Worm (Caenorhabditis elegans): ENCODE results near the gene C03B1.1.

DNA sequence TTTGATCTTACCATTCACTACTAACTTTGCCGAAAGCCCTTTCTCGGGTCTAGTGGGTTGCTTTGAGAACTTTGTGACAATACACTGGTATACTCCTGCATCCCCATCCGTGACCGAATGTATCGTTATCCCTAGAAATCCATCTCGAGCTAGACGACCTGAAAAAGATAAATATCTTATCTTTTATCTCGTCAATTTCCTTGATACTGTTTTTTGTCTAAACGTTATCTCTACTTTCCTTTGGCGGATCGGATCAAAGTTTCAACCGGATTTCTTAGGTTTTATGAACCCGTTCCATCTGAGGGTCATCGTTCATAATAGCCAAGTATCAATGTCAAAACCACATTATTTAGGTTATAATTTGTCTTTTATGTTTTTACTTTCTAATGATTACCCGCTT, 10.0 kb downstream of the C03B1.1 start:
- TF ChIP-seq dao-5 (tag; optimal IDR thresholded peaks at IDR 0.05) (no peak), W03F9.2 (tag; optimal IDR thresholded peaks at IDR 0.05) (no peak), him-1 (tag; optimal IDR thresholded peaks at IDR 0.05) (no peak)
